ENCODE assay signal across 5 worm cellular contexts in the genomic region with DNA sequence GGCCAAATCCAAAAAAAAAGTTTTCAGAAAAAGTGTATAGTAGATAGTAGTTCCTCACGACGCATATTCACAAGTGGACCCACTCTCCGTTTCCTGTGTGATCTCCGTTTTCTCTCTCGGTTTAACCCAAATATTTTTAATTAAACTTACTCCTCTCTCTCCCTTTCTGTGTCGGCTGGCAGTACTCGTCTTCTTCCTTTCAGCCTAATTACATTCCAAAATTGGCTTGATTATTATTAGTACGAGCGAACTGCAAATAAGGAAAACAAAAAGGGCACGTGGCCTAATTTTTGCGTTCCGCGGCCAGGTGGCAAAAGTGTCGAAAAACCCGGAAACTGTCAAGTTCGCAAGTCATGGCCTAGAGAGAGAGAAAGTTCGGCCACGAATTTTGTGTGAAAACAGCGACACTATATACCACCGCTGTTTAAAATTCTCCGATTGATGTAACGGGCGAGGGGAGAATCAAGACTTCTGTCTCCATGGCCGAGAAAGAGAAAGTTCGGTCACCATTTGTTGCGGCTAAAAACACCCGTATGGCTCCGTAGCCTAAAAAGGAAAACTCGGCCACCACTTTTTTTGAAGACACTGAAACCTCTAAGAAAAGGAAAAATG.
TF ChIP-seq lines count a peak whose summit lies in the region.

No protein-coding gene starts in this region.

TF ChIP-seq in whole organism, L1 larva, 84 proteins besides CTCF, POLR2A, EP300 and RAD21:
- peak; percentile 52 for TF ChIP-seq lin-14 (GFP tag; optimal IDR thresholded peaks at IDR 0.05; lab: Kevin White, UChicago)
- no peak for TF ChIP-seq zip-4 (GFP tag; optimal IDR thresholded peaks at IDR 0.05; lab: Kevin White, UChicago)
- no peak for TF ChIP-seq fkh-4 (tag; optimal IDR thresholded peaks at IDR 0.05; lab: Kevin White, UChicago; ENCODE audit: borderline replicate concordance)

TF ChIP-seq in whole organism, L3 larva, 47 proteins besides CTCF, POLR2A, EP300 and RAD21:
- TF ChIP-seq pqm-1 (tag; optimal IDR thresholded peaks at IDR 0.05; lab: Kevin White, UChicago) (no peak), nfya-1 (tag; optimal IDR thresholded peaks at IDR 0.05; lab: Kevin White, UChicago; ENCODE audit: insufficient read depth) (peak; percentile 16)

TF ChIP-seq in whole organism, L4 larva, 104 proteins besides CTCF, POLR2A, EP300 and RAD21:
- TF ChIP-seq ctbp-1 (GFP tag; IDR thresholded peaks at IDR 0.05; lab: Robert Waterston, UW), result 0 out of 2 replicates have a peak, but pooled peaks have one; percentile 30
- peak; percentile 75 for TF ChIP-seq aha-1 (tag; lab: Kevin White, UChicago)
- peak in 1 of 2 experiments; percentile 91 for TF ChIP-seq unc-62 (GFP tag; optimal IDR thresholded peaks at IDR 0.05 in 1 of 2; lab: Kevin White, UChicago)
- no peak for TF ChIP-seq unc-62 (tag; optimal IDR thresholded peaks at IDR 0.05; lab: Kevin White, UChicago)
- TF ChIP-seq lin-29 (GFP tag; IDR thresholded peaks at IDR 0.05; lab: Robert Waterston, UW), result no peak

TF ChIP-seq in whole organism, late embryonic, 69 proteins besides CTCF, POLR2A, EP300 and RAD21:
- TF ChIP-seq fax-1 (tag; optimal IDR thresholded peaks at IDR 0.05; lab: Kevin White, UChicago) (no peak), mec-3 (tag; optimal IDR thresholded peaks at IDR 0.05; lab: Kevin White, UChicago; ENCODE audit: borderline replicate concordance) (no peak), lin-11 (tag; optimal IDR thresholded peaks at IDR 0.05; lab: Kevin White, UChicago) (no peak), tbx-7 (tag; optimal IDR thresholded peaks at IDR 0.05; lab: Kevin White, UChicago) (no peak), nfya-1 (tag; optimal IDR thresholded peaks at IDR 0.05; lab: Kevin White, UChicago) (no peak), ttx-3 (tag; optimal IDR thresholded peaks at IDR 0.05; lab: Kevin White, UChicago) (peak; percentile 9), hlh-30 (tag; optimal IDR thresholded peaks at IDR 0.05; lab: Kevin White, UChicago; ENCODE audit: insufficient read depth) (no peak), unc-42 (tag; optimal IDR thresholded peaks at IDR 0.05; lab: Kevin White, UChicago) (peak; percentile 35), hlh-15 (tag; optimal IDR thresholded peaks at IDR 0.05; lab: Kevin White, UChicago) (no peak), elt-2 (tag; optimal IDR thresholded peaks at IDR 0.05; lab: Kevin White, UChicago) (no peak), madf-2 (tag; optimal IDR thresholded peaks at IDR 0.05; lab: Kevin White, UChicago) (no peak), K02D7.2 (tag; optimal IDR thresholded peaks at IDR 0.05; lab: Kevin White, UChicago) (no peak), ceh-14 (tag; optimal IDR thresholded peaks at IDR 0.05; lab: Kevin White, UChicago) (peak; percentile 59), syd-9 (tag; optimal IDR thresholded peaks at IDR 0.05; lab: Kevin White, UChicago) (no peak), tbx-2 (tag; optimal IDR thresholded peaks at IDR 0.05; lab: Kevin White, UChicago) (peak; percentile 31), eyg-1 (tag; optimal IDR thresholded peaks at IDR 0.05; lab: Kevin White, UChicago) (no peak), Y22D7AL.16 (tag; optimal IDR thresholded peaks at IDR 0.05; lab: Kevin White, UChicago) (no peak), F13H6.1 (tag; optimal IDR thresholded peaks at IDR 0.05; lab: Kevin White, UChicago) (no peak), gmeb-2 (tag; optimal IDR thresholded peaks at IDR 0.05; lab: Kevin White, UChicago) (no peak), pha-4 (tag; optimal IDR thresholded peaks at IDR 0.05; lab: Kevin White, UChicago) (no peak), ceh-45 (GFP tag; IDR thresholded peaks at IDR 0.05; lab: Robert Waterston, UW) (no peak), hlh-8 (tag; optimal IDR thresholded peaks at IDR 0.05; lab: Kevin White, UChicago) (no peak), nhr-232 (tag; optimal IDR thresholded peaks at IDR 0.05; lab: Kevin White, UChicago) (no peak), ceh-18 (tag; optimal IDR thresholded peaks at IDR 0.05; lab: Kevin White, UChicago) (no peak), ceh-22 (tag; optimal IDR thresholded peaks at IDR 0.05; lab: Kevin White, UChicago) (no peak), fkh-10 (GFP tag; optimal IDR thresholded peaks at IDR 0.05; lab: Kevin White, UChicago) (no peak), hlh-13 (GFP tag; optimal IDR thresholded peaks at IDR 0.05; lab: Kevin White, UChicago) (no peak)
TF ChIP-seq in whole organism, late embryonic: peak in this region for 4.

TF ChIP-seq in whole organism, mixed stage, embryonic, 35 proteins besides CTCF, POLR2A, EP300 and RAD21:
- no peak for TF ChIP-seq cnd-1 (tag; optimal IDR thresholded peaks at IDR 0.05; lab: Kevin White, UChicago)
- peak; percentile 63 for TF ChIP-seq ces-1 (GFP tag; optimal IDR thresholded peaks at IDR 0.05; lab: Kevin White, UChicago)
- no peak for TF ChIP-seq elt-3 (tag; optimal IDR thresholded peaks at IDR 0.05; lab: Kevin White, UChicago)
- TF ChIP-seq lin-13 (tag; optimal IDR thresholded peaks at IDR 0.05; lab: Kevin White, UChicago), result no peak
- TF ChIP-seq blmp-1 (tag; optimal IDR thresholded peaks at IDR 0.05; lab: Kevin White, UChicago), result no peak

Comparison
In these comparisons a context has a peak if more than half of its experiments do, and no peak if none do; other contexts are left out.
1. Of the 29 proteins assayed by ChIP-seq in both whole organism, L4 larva and whole organism, L1 larva: peak only in whole organism, L4 larva: aha-1; only in whole organism, L1 larva: none; in both: none; in neither: 27; mixed calls (peak in some experiments, not most) for 1.